Worm (Caenorhabditis elegans): Measurements from ENCODE around the gene nduc-2.

Gene nduc-2

ce11 chrIII:2786740-2787139 lies at the start of gene nduc-2:
TSS of gene nduc-2 (plus strand) at chrIII:2786852.
- TF ChIP-seq W03F9.2 (tag; optimal IDR thresholded peaks at IDR 0.05): no peak
- no peak for TF ChIP-seq him-1 (tag; optimal IDR thresholded peaks at IDR 0.05)
- no peak for TF ChIP-seq dao-5 (tag; optimal IDR thresholded peaks at IDR 0.05)

ce11 chrIII:2739469-2739868 lies 47.2 kb upstream of the nduc-2 start, which contains the start of gene cest-25:
TSS of gene cest-25 (minus strand) at chrIII:2739531.
- no peak for TF ChIP-seq W03F9.2 (tag; optimal IDR thresholded peaks at IDR 0.05)
- no peak for TF ChIP-seq him-1 (tag; optimal IDR thresholded peaks at IDR 0.05)
- no peak for TF ChIP-seq dao-5 (tag; optimal IDR thresholded peaks at IDR 0.05)

ce11 chrIII:2746553-2746952 lies 40.1 kb upstream of the nduc-2 start, which contains the start of gene Y71H2AM.14:
TSS of gene Y71H2AM.14 (minus strand) at chrIII:2746653.
- TF ChIP-seq W03F9.2 (tag; optimal IDR thresholded peaks at IDR 0.05) (no peak), him-1 (tag; optimal IDR thresholded peaks at IDR 0.05) (no peak), dao-5 (tag; optimal IDR thresholded peaks at IDR 0.05) (no peak)

- TF ChIP-seq him-1 (tag; optimal IDR thresholded peaks at IDR 0.05): no peak
- TF ChIP-seq dao-5 (tag; optimal IDR thresholded peaks at IDR 0.05): no peak
- no peak for TF ChIP-seq W03F9.2 (tag; optimal IDR thresholded peaks at IDR 0.05)
These were observed 30.4 kb upstream of the nduc-2 start, which contains the start of gene gldi-9 for ce11 chrIII:2756260-2756659. TSS of gene gldi-9 (minus strand) at chrIII:2756360.

- no peak for TF ChIP-seq dao-5 (tag; optimal IDR thresholded peaks at IDR 0.05)
These were observed 29.2 kb upstream of the nduc-2 start for ce11 chrIII:2757478-2757877.

ce11 chrIII:2758092-2758491 lies 28.6 kb upstream of the nduc-2 start:
- no peak for TF ChIP-seq W03F9.2 (tag; optimal IDR thresholded peaks at IDR 0.05)
- TF ChIP-seq him-1 (tag; optimal IDR thresholded peaks at IDR 0.05): no peak
- no peak for TF ChIP-seq dao-5 (tag; optimal IDR thresholded peaks at IDR 0.05)

- TF ChIP-seq him-1 (tag; optimal IDR thresholded peaks at IDR 0.05) (no peak), W03F9.2 (tag; optimal IDR thresholded peaks at IDR 0.05) (no peak), dao-5 (tag; optimal IDR thresholded peaks at IDR 0.05) (no peak)
These were observed 27.3 kb upstream of the nduc-2 start for ce11 chrIII:2759308-2759707.

- TF ChIP-seq dao-5 (tag; optimal IDR thresholded peaks at IDR 0.05) (no peak), him-1 (tag; optimal IDR thresholded peaks at IDR 0.05) (no peak), W03F9.2 (tag; optimal IDR thresholded peaks at IDR 0.05) (no peak)
These were observed 25.9 kb upstream of the nduc-2 start, which contains the start of gene pho-9 for ce11 chrIII:2760726-2761125. TSS of gene pho-9 (minus strand) at chrIII:2760816.

ce11 chrIII:2768635-2769034 lies 18.0 kb upstream of the nduc-2 start, which contains the start of gene swsn-3:
TSS of gene swsn-3 (minus strand) at chrIII:2768679.
- TF ChIP-seq dao-5 (tag; optimal IDR thresholded peaks at IDR 0.05) (peak; percentile 9), W03F9.2 (tag; optimal IDR thresholded peaks at IDR 0.05) (peak; percentile 85), him-1 (tag; optimal IDR thresholded peaks at IDR 0.05) (peak; percentile 13)

- no peak for TF ChIP-seq W03F9.2 (tag; optimal IDR thresholded peaks at IDR 0.05)
- no peak for TF ChIP-seq him-1 (tag; optimal IDR thresholded peaks at IDR 0.05)
- TF ChIP-seq dao-5 (tag; optimal IDR thresholded peaks at IDR 0.05): no peak
These were observed 17.6 kb upstream of the nduc-2 start for ce11 chrIII:2769078-2769477.

- no peak for TF ChIP-seq him-1 (tag; optimal IDR thresholded peaks at IDR 0.05)
These were observed 15.9 kb upstream of the nduc-2 start for ce11 chrIII:2770752-2771151.

ce11 chrIII:2778655-2779054 lies 8.0 kb upstream of the nduc-2 start, which contains the start of gene laf-1:
TSS of gene laf-1 (minus strand) at chrIII:2779053.
- TF ChIP-seq dao-5 (tag; optimal IDR thresholded peaks at IDR 0.05): no peak
- no peak for TF ChIP-seq W03F9.2 (tag; optimal IDR thresholded peaks at IDR 0.05)
- no peak for TF ChIP-seq him-1 (tag; optimal IDR thresholded peaks at IDR 0.05)

- TF ChIP-seq him-1 (tag; optimal IDR thresholded peaks at IDR 0.05) (no peak), W03F9.2 (tag; optimal IDR thresholded peaks at IDR 0.05) (no peak), dao-5 (tag; optimal IDR thresholded peaks at IDR 0.05) (no peak)
These were observed 6.4 kb upstream of the nduc-2 start for ce11 chrIII:2780283-2780682.

- TF ChIP-seq him-1 (tag; optimal IDR thresholded peaks at IDR 0.05) (no peak), W03F9.2 (tag; optimal IDR thresholded peaks at IDR 0.05) (peak; percentile 61), dao-5 (tag; optimal IDR thresholded peaks at IDR 0.05) (no peak)
These were observed 5.9 kb upstream of the nduc-2 start, which contains the start of gene Y71H2AM.6 for ce11 chrIII:2780793-2781192. TSS of gene Y71H2AM.6 (plus strand) at chrIII:2781056.

ce11 chrIII:2781833-2782232 lies 4.8 kb upstream of the nduc-2 start:
- no peak for TF ChIP-seq W03F9.2 (tag; optimal IDR thresholded peaks at IDR 0.05)
- TF ChIP-seq him-1 (tag; optimal IDR thresholded peaks at IDR 0.05): no peak
- TF ChIP-seq dao-5 (tag; optimal IDR thresholded peaks at IDR 0.05): no peak

Measured in whole organism, L4/young adult.